Worm (Caenorhabditis elegans) whole organism, L2 larva: ENCODE results near the gene fipr-15.

Experiments used
- F13H6.1 ChIP-seq: sonication (generic microtip); optimal IDR thresholded peaks from 2 replicates; lab custom pipeline; 2016; ENCODE audit warnings: missing genetic modification characterization, missing compliant biosample characterization
- ama-1 ChIP-seq: fragments of 150-350 bp; optimal IDR thresholded peaks from 2 replicates; lab custom pipeline; 2018; ENCODE audit warnings: inconsistent platforms
- egl-27 ChIP-seq: sonication (generic microtip); optimal IDR thresholded peaks from 3 replicates; lab custom pipeline; 2017; ENCODE audit warnings: missing biosample characterization, missing genetic modification reagents, missing genetic modification characterization
- nhr-12 ChIP-seq: fragments of 150-350 bp; optimal IDR thresholded peaks from 2 replicates; lab custom pipeline; 2014; ENCODE audit warnings: missing biosample characterization, missing genetic modification characterization
- nhr-237 ChIP-seq: fragments of 150-350 bp; optimal IDR thresholded peaks from 2 replicates; lab custom pipeline; 2014; ENCODE audit warnings: missing biosample characterization, missing genetic modification characterization
- snpc-4 ChIP-seq: fragments of 150-350 bp; optimal IDR thresholded peaks from 2 replicates; lab custom pipeline; 2014; ENCODE audit warnings: missing biosample characterization, missing genetic modification characterization

DNA sequence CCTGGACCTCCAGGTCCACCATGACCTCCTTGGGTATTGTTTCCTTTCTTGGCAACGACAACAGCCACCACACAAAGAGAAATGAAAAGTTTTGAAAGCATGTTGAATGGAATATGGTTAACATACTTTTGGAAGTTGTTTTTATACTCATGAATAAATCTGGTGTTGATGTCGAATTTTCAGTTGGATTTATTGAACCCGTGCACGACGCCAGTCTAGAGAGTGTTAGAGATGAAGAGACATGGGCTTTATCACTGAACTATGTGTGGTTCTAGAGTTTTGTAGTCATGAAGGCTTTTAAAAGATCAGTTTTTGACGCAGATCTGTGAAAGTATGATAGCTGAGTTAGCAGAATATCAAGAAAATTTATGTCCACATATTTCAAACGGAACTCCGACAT, 13.9 kb downstream of the fipr-15 start, which contains the start of gene srlf-14:
- TF ChIP-seq snpc-4 (no peak), nhr-237 (no peak), egl-27 (tag; lab: Kevin White, UChicago) (no peak), F13H6.1 (no peak), nhr-12 (tag; lab: Kevin White, UChicago) (no peak), ama-1 (lab: Kevin White, UChicago) (no peak)
